Worm (Caenorhabditis elegans) whole organism, L4 larva: ENCODE measurements around the gene F38A5.2.

ENCODE experiments used
- D1046.2 ChIP-seq: fragments of 200-800 bp; sonication (Bioruptor generic); IDR thresholded peaks from 2 replicates; pipeline ENCODE4 v1.3.6; 2022; ENCODE audit warnings: missing genetic modification characterization, missing compliant biosample characterization
- F10B5.3 ChIP-seq: sonication (generic microtip); optimal IDR thresholded peaks from 2 replicates; lab custom pipeline; 2016; ENCODE audit warnings: mild to moderate bottlenecking, missing genetic modification characterization, missing compliant biosample characterization
- F37D6.2 ChIP-seq: sonication (generic microtip); optimal IDR thresholded peaks from 2 replicates; lab custom pipeline; 2016; ENCODE audit warnings: mild to moderate bottlenecking, missing genetic modification characterization, missing compliant biosample characterization
- Y48G9A.11 ChIP-seq: fragments of 200-800 bp; sonication (Bioruptor generic); IDR thresholded peaks from 2 replicates; pipeline ENCODE4 v1.3.6; 2022; ENCODE audit warnings: missing genetic modification reagents, missing genetic modification characterization, missing compliant biosample characterization
- Y5F2A.4 ChIP-seq: fragments of 200-800 bp; sonication (Bioruptor generic); optimal IDR thresholded peaks from 2 replicates; lab custom pipeline; 2018; ENCODE audit warnings: mild to moderate bottlenecking, missing genetic modification characterization, missing compliant biosample characterization
- aha-1 ChIP-seq: fragments of 150-350 bp; peaks from one replicate; lab custom pipeline; 2014; ENCODE audit warnings: missing biosample characterization, missing genetic modification characterization
- ama-1 ChIP-seq: fragments of 150-350 bp; optimal IDR thresholded peaks from 2 replicates; lab custom pipeline; 2014; ENCODE audit warnings: inconsistent platforms, mixed read lengths
- ceh-20 ChIP-seq: fragments of 200-800 bp; sonication (Bioruptor generic); IDR thresholded peaks from 2 replicates; pipeline ENCODE4 v1.3.6; 2022; ENCODE audit warnings: missing genetic modification reagents, missing genetic modification characterization, missing compliant biosample characterization
- ceh-32 ChIP-seq: sonication (generic microtip); optimal IDR thresholded peaks from 2 replicates; lab custom pipeline; 2016; ENCODE audit warnings: mild to moderate bottlenecking, missing genetic modification characterization, missing compliant biosample characterization; ENCODE audit not compliant: poor library complexity
- daf-16 ChIP-seq, 3 experiments: sonication (generic microtip); optimal IDR thresholded peaks; 2 replicates each; lab custom pipeline; 2016 to 2017; ENCODE audit warnings: missing genetic modification characterization in 3 of 3, missing genetic modification reagents in 3 of 3, mild to moderate bottlenecking in 2 of 3, missing compliant biosample characterization in 2 of 3, missing biosample characterization in 1 of 3, moderate library complexity in 1 of 3
- daf-8 ChIP-seq: fragments of 200-800 bp; sonication (Bioruptor generic); IDR thresholded peaks from 2 replicates; pipeline ENCODE4 v1.3.6; 2022; ENCODE audit warnings: missing genetic modification characterization, missing compliant biosample characterization
- dmd-6 ChIP-seq: fragments of 200-800 bp; sonication (Bioruptor generic); IDR thresholded peaks from 2 replicates; pipeline ENCODE4 v1.3.6; 2022; ENCODE audit warnings: missing genetic modification reagents, missing genetic modification characterization, missing compliant biosample characterization
- dmd-9 ChIP-seq: fragments of 200-800 bp; sonication (Bioruptor generic); IDR thresholded peaks from 2 replicates; pipeline ENCODE4 v1.3.6; 2022; ENCODE audit warnings: missing genetic modification reagents, missing genetic modification characterization, missing compliant biosample characterization
- dpl-1 ChIP-seq: fragments of 150-350 bp; optimal IDR thresholded peaks from 2 replicates; lab custom pipeline; 2014; ENCODE audit warnings: missing biosample characterization, missing genetic modification reagents, missing genetic modification characterization
- dve-1 ChIP-seq: sonication (generic microtip); optimal IDR thresholded peaks from 2 replicates; lab custom pipeline; 2017; ENCODE audit warnings: antibody characterized with exemption, mild to moderate bottlenecking, missing genetic modification characterization, missing compliant biosample characterization; ENCODE audit not compliant: insufficient read depth
- fkh-10 ChIP-seq: fragments of 150-350 bp; optimal IDR thresholded peaks from 2 replicates; lab custom pipeline; 2014; ENCODE audit warnings: missing biosample characterization, missing genetic modification reagents, missing genetic modification characterization
- fos-1 ChIP-seq: fragments of 150-350 bp; optimal IDR thresholded peaks from 2 replicates; lab custom pipeline; 2014; ENCODE audit warnings: missing biosample characterization, missing genetic modification characterization
- hif-1 ChIP-seq, 2 experiments: sonication (generic microtip); optimal IDR thresholded peaks; 2 replicates each; lab custom pipeline; 2016 to 2017; ENCODE audit warnings: missing compliant biosample characterization in 2 of 2, missing genetic modification characterization in 2 of 2, missing genetic modification reagents in 2 of 2, missing genotype in 2 of 2, mild to moderate bottlenecking in 1 of 2
- hmg-1.1 ChIP-seq: fragments of 200-800 bp; sonication (Bioruptor generic); IDR thresholded peaks from 2 replicates; pipeline ENCODE4 v1.3.6; 2022; ENCODE audit warnings: missing genetic modification reagents, missing genetic modification characterization, missing compliant biosample characterization
- lin-1 ChIP-seq: fragments of 200-800 bp; sonication (Bioruptor generic); IDR thresholded peaks from 2 replicates; pipeline ENCODE4 v1.3.6; 2022; ENCODE audit warnings: missing genetic modification reagents, missing genetic modification characterization, missing compliant biosample characterization
- lin-38 ChIP-seq: fragments of 200-800 bp; sonication (Bioruptor generic); IDR thresholded peaks from 2 replicates; pipeline ENCODE4 v1.3.6; 2022; ENCODE audit warnings: missing genetic modification reagents, missing genetic modification characterization, missing compliant biosample characterization
- lsy-2 ChIP-seq, 2 experiments: fragments of 150-350 bp in 1 of 2; sonication (generic microtip) in 1 of 2; optimal IDR thresholded peaks; 2 replicates each; lab custom pipeline; 2014 to 2017; ENCODE audit warnings: missing biosample characterization in 2 of 2, missing genetic modification characterization in 2 of 2
- mdt-29 ChIP-seq: fragments of 200-800 bp; sonication (Bioruptor generic); IDR thresholded peaks from 2 replicates; pipeline ENCODE4 v1.3.6; 2022; ENCODE audit warnings: missing genetic modification reagents, missing genetic modification characterization, missing compliant biosample characterization
- mes-2 ChIP-seq: sonication (generic microtip); optimal IDR thresholded peaks from 2 replicates; lab custom pipeline; 2016; ENCODE audit warnings: missing genotype, mild to moderate bottlenecking, missing genetic modification characterization, missing compliant biosample characterization; ENCODE audit not compliant: poor library complexity, severe bottlenecking
- nhr-102 ChIP-seq: sonication (generic microtip); optimal IDR thresholded peaks from 2 replicates; lab custom pipeline; 2016; ENCODE audit warnings: mild to moderate bottlenecking, missing genetic modification characterization, moderate library complexity, missing compliant biosample characterization
- nhr-28 ChIP-seq: fragments of 150-350 bp; optimal IDR thresholded peaks from 2 replicates; lab custom pipeline; 2014; ENCODE audit warnings: missing biosample characterization, missing genetic modification characterization
- nhr-76 ChIP-seq: fragments of 150-350 bp; optimal IDR thresholded peaks from 2 replicates; lab custom pipeline; 2014; ENCODE audit warnings: missing biosample characterization, missing genetic modification characterization
- php-3 ChIP-seq: fragments of 200-800 bp; sonication (Bioruptor generic); IDR thresholded peaks from 2 replicates; pipeline ENCODE4 v1.3.6; 2022; ENCODE audit warnings: missing genetic modification reagents, missing genetic modification characterization, missing compliant biosample characterization
- pqm-1 ChIP-seq: sonication (generic microtip); optimal IDR thresholded peaks from 2 replicates; lab custom pipeline; 2017; ENCODE audit warnings: missing biosample characterization, missing genetic modification characterization
- set-16 ChIP-seq: fragments of 200-800 bp; sonication (Bioruptor generic); IDR thresholded peaks from 2 replicates; pipeline ENCODE4 v1.3.6; 2022; ENCODE audit warnings: missing genetic modification reagents, missing genetic modification characterization, missing compliant biosample characterization
- snpc-4 ChIP-seq: fragments of 150-350 bp; optimal IDR thresholded peaks from 2 replicates; lab custom pipeline; 2014; ENCODE audit warnings: missing biosample characterization, missing genetic modification characterization
- spr-1 ChIP-seq: sonication (generic microtip); optimal IDR thresholded peaks from 2 replicates; lab custom pipeline; 2016; ENCODE audit warnings: mild to moderate bottlenecking, missing genetic modification characterization, missing compliant biosample characterization
- spr-3 ChIP-seq: fragments of 200-800 bp; sonication (Bioruptor generic); optimal IDR thresholded peaks from 2 replicates; lab custom pipeline; 2018; ENCODE audit warnings: mild to moderate bottlenecking, missing genetic modification characterization, missing compliant biosample characterization
- unc-130 ChIP-seq: sonication (generic microtip); optimal IDR thresholded peaks from 2 replicates; lab custom pipeline; 2016; ENCODE audit warnings: missing genetic modification reagents, missing genetic modification characterization, missing compliant biosample characterization
- zag-1 ChIP-seq: fragments of 150-350 bp; optimal IDR thresholded peaks from 2 replicates; lab custom pipeline; 2014; ENCODE audit warnings: missing biosample characterization, missing genetic modification characterization

Gene F38A5.2

DNA sequence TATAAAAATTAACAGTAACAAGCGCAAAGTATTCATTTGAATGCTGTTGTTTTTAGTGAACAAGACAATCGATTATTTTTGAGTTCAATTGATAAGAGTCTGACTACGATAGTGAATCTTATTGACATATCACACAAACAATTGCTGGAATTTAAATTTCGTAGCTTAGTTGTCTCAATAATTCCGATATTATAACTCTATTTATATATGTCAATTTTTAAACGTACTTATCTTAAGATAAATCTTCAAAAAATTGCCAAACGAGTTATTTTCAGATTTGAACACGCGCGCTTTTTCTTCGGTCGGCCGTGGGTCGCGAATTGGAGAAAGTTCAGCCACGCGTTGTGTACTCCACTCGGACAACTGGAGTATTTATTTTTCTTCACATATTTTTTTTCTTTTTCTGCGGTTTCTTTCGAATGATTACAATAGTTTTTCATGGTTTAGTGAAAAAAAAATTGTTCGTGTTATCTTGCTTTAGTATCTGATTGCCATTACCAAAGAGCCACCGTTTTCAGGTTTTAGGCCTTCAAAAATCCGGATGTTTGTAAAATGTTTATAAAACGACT lies 46.6 kb upstream of the F38A5.2 start, which contains the start of the genes cest-5.1 and C01B10.9 (continued):
- TF ChIP-seq hif-1 (tag; optimal IDR thresholded peaks at IDR 0.05; lab: Kevin White, UChicago) (peak in 1 of 2 experiments; percentile 90), nhr-76 (tag; lab: Kevin White, UChicago) (no peak), dmd-6 (GFP tag; lab: Robert Waterston, UW) (peak; percentile 63), ceh-32 (tag; lab: Kevin White, UChicago) (no peak), Y5F2A.4 (GFP tag; lab: Kevin White, UChicago) (no peak), fos-1 (tag; lab: Kevin White, UChicago) (no peak), hmg-1.1 (GFP tag; lab: Robert Waterston, UW) (no peak), zag-1 (tag; lab: Kevin White, UChicago) (no peak), daf-8 (GFP tag; lab: Robert Waterston, UW) (no peak), daf-16 (GFP tag; optimal IDR thresholded peaks at IDR 0.05; lab: Kevin White, UChicago) (peak in 1 of 2 experiments; percentile 7), daf-16 (tag; optimal IDR thresholded peaks at IDR 0.05; lab: Kevin White, UChicago) (peak; percentile 59), mes-2 (tag; lab: Kevin White, UChicago) (peak; percentile 99), ceh-20 (GFP tag; lab: Robert Waterston, UW) (no peak), lin-1 (GFP tag; lab: Robert Waterston, UW) (no peak), unc-130 (peak; percentile 88), snpc-4 (tag; lab: Kevin White, UChicago) (peak; percentile 12)

- TF ChIP-seq daf-16 (GFP tag; optimal IDR thresholded peaks at IDR 0.05; lab: Kevin White, UChicago): no peak
- TF ChIP-seq daf-16 (tag; optimal IDR thresholded peaks at IDR 0.05; lab: Kevin White, UChicago): peak; percentile 81
- no peak for TF ChIP-seq zag-1 (tag; lab: Kevin White, UChicago)
- TF ChIP-seq pqm-1 (tag; lab: Kevin White, UChicago): peak; percentile 68
- TF ChIP-seq lin-38 (GFP tag; lab: Robert Waterston, UW): no peak
- peak; percentile 51 for TF ChIP-seq dve-1 (tag; lab: Kevin White, UChicago)
- TF ChIP-seq nhr-102 (tag; lab: Kevin White, UChicago): peak; percentile 5
- no peak for TF ChIP-seq fkh-10
- no peak for TF ChIP-seq lsy-2 (tag; optimal IDR thresholded peaks at IDR 0.05; lab: Kevin White, UChicago)
- TF ChIP-seq Y48G9A.11 (GFP tag; lab: Robert Waterston, UW): no peak
- no peak for TF ChIP-seq mdt-29 (GFP tag; lab: Robert Waterston, UW)
- no peak for TF ChIP-seq php-3
- TF ChIP-seq F37D6.2 (tag; lab: Kevin White, UChicago): no peak
- no peak for TF ChIP-seq D1046.2 (GFP tag; lab: Robert Waterston, UW)
- no peak for TF ChIP-seq dmd-9
- no peak for TF ChIP-seq ama-1 (lab: Kevin White, UChicago)
- TF ChIP-seq spr-1 (tag; lab: Kevin White, UChicago): no peak
- TF ChIP-seq F10B5.3: no peak
- TF ChIP-seq spr-3 (GFP tag; lab: Kevin White, UChicago): no peak
- peak; percentile 54 for TF ChIP-seq nhr-28
- TF ChIP-seq aha-1 (tag; lab: Kevin White, UChicago): no peak
- no peak for TF ChIP-seq dpl-1
Measured at ce11 chrIV:6627798-6628197, 42.6 kb upstream of the F38A5.2 start, which contains the start of gene cest-5.2. Gene cest-5.2, minus strand, starts transcription at chrIV:6627925.

- no peak for TF ChIP-seq set-16 (GFP tag; lab: Robert Waterston, UW)
Measured at ce11 chrIV:6623390-6623789, 38.2 kb upstream of the F38A5.2 start, which contains the start of gene C01B10.44. Gene C01B10.44, plus strand, starts transcription at chrIV:6623690.
